Fruit fly (Drosophila melanogaster): Measurements from ENCODE around the gene Cp15.

DNA sequence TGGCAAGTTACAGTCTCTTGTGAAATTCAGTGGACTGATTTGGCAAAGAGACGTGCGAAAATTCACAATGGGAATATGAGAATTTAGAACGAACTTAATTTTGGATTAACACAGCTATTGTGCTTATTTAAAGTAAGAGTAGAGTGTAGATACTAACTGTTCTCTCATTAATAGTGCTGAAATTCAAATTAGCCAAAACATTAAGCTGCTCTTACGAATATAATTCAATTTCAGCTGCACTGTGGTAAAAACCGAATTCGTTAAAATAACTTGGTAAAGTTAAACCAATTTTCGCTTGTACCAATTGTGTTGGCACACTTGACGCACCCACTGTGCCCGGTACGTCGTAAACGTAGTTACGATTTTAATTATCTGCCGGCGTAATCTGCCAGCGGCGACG is 39.6 kb downstream of the Cp15 start:
- TF ChIP-seq CG4318 (GFP tag; optimal IDR thresholded peaks at IDR 0.05): peak; percentile 61
- peak; percentile 69 for TF ChIP-seq CG3032 (tag; optimal IDR thresholded peaks at IDR 0.05)
- no peak for TF ChIP-seq fd85E (GFP tag; optimal IDR thresholded peaks at IDR 0.05)
- TF ChIP-seq Hr39 (GFP tag; optimal IDR thresholded peaks at IDR 0.05): peak; percentile 69
- peak; percentile 49 for TF ChIP-seq Smox (GFP tag; optimal IDR thresholded peaks at IDR 0.05)
- TF ChIP-seq Met (GFP tag; optimal IDR thresholded peaks at IDR 0.05): peak; percentile 69
- peak; percentile 72 for TF ChIP-seq CG31627 (GFP tag; optimal IDR thresholded peaks at IDR 0.05)
- TF ChIP-seq CG3919 (GFP tag; optimal IDR thresholded peaks at IDR 0.05): peak; percentile 74
- peak; percentile 81 for TF ChIP-seq OdsH (GFP tag; optimal IDR thresholded peaks at IDR 0.05)
- TF ChIP-seq CG8119 (GFP tag; IDR thresholded peaks at IDR 0.05): peak; percentile 74
